Fruit fly (Drosophila melanogaster) whole organism, adult: ENCODE data around the gene CG33095.

ENCODE experiments used
- CG7101 ChIP-seq: fragments of 200-800 bp; sonication (Bioruptor generic); optimal IDR thresholded peaks from 2 replicates; lab custom pipeline; 2018; ENCODE audit warnings: missing biosample characterization, mild to moderate bottlenecking, missing genetic modification characterization, moderate library complexity
- bab1 ChIP-seq: fragments of 200-800 bp; sonication (Bioruptor generic); optimal IDR thresholded peaks from 3 replicates; lab custom pipeline; 2019; ENCODE audit warnings: missing biosample characterization, mild to moderate bottlenecking, missing genetic modification characterization, moderate library complexity

DNA sequence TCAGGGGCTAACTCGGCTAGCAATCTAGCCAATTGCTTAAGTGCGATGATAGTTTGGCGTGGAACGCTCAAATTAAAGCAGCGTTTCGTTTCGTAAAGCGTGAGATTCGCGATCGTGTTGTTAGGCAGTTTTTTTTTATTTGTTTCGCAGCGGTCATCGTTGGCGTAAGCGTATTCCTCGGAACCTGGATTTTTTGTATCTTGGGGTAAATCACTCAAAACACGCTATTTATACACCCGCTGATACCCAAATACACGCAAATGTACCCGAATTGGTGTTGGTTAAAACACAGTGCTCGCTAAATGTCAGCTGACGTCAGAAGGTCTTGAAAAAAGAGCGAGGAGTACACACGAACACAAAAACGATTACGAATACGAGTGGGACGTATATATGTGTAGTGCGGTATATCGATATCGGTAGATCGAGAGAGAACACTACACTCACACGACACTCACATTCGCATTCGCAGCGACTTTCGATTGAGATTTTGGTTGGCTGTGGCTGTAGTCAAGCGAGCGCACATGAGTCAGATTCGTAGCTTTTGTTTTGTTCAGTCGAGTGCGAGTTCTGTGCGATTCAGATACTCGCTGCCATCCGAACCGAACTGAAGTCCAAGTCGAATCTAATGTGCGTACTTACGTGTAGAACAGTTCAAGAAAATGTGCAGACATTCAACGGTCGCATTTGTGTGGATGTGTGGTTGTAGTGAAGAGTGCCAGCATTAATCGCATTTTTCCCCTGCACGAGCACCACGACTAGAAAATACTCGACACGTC is 47.5 kb upstream of the CG33095 start:
- TF ChIP-seq CG7101 (tag; lab: Kevin White, UChicago) (peak; percentile 67), bab1 (GFP tag; lab: Kevin White, UChicago) (peak; percentile 88)
